Worm (Caenorhabditis elegans) whole organism, L1 larva: ENCODE measurements around the gene ZK686.6.

Experiments
- C04F5.9 ChIP-seq: sonication (generic microtip); optimal IDR thresholded peaks from 2 replicates; lab custom pipeline; 2016; ENCODE audit warnings: missing genetic modification characterization, missing compliant biosample characterization
- F16B12.6 ChIP-seq: fragments of 150-350 bp; optimal IDR thresholded peaks from 2 replicates; lab custom pipeline; 2014; ENCODE audit warnings: missing biosample characterization, missing genetic modification characterization
- Y116A8C.19 ChIP-seq: sonication (generic microtip); optimal IDR thresholded peaks from 2 replicates; lab custom pipeline; 2016; ENCODE audit warnings: missing compliant biosample characterization, missing genetic modification characterization, borderline replicate concordance
- ceh-88 ChIP-seq: fragments of 200-800 bp; sonication (Bioruptor generic); IDR thresholded peaks from 2 replicates; pipeline ENCODE4 v1.3.6; 2022; ENCODE audit warnings: missing genetic modification characterization, missing compliant biosample characterization
- dpl-1 ChIP-seq, 3 experiments: fragments of 150-350 bp in 2 of 3; sonication (generic microtip) in 1 of 3; optimal IDR thresholded peaks; 2 replicates each; lab custom pipeline; 2014 to 2017; ENCODE audit warnings: missing biosample characterization in 3 of 3, missing genetic modification characterization in 3 of 3, missing genetic modification reagents in 3 of 3
- dsc-1 ChIP-seq: sonication (generic microtip); optimal IDR thresholded peaks from 2 replicates; lab custom pipeline; 2016; ENCODE audit warnings: mild to moderate bottlenecking, missing genetic modification characterization, missing compliant biosample characterization
- efl-1 ChIP-seq, 4 experiments: fragments of 150-350 bp; optimal IDR thresholded peaks in 3 of 4; peaks in 1 of 4; 1 replicate in 1 of 4; 2 replicates in 3 of 4; lab custom pipeline; 2014; ENCODE audit warnings: missing biosample characterization in 2 of 4, missing genetic modification characterization in 2 of 4, missing genetic modification reagents in 2 of 4
- egl-27 ChIP-seq, 2 experiments: fragments of 150-350 bp in 1 of 2; sonication (generic microtip); optimal IDR thresholded peaks; 3 replicates each; lab custom pipeline; 2017 to 2018; ENCODE audit warnings: missing biosample characterization in 2 of 2, missing genetic modification characterization in 2 of 2, missing genetic modification reagents in 2 of 2
- elt-3 ChIP-seq, 6 experiments: fragments of 150-350 bp in 1 of 6; sonication (generic microtip); optimal IDR thresholded peaks; 2 replicates each; lab custom pipeline; 2017 to 2018; ENCODE audit warnings: missing biosample characterization in 6 of 6, missing genetic modification characterization in 6 of 6, inconsistent platforms in 1 of 6
- hlh-4 ChIP-seq: sonication (generic microtip); optimal IDR thresholded peaks from 2 replicates; lab custom pipeline; 2016; ENCODE audit warnings: mild to moderate bottlenecking, missing genetic modification characterization, missing compliant biosample characterization
- jun-1 ChIP-seq: fragments of 150-350 bp; optimal IDR thresholded peaks from 2 replicates; lab custom pipeline; 2014; ENCODE audit warnings: missing biosample characterization, missing genetic modification reagents, missing genetic modification characterization
- lin-39 ChIP-seq: fragments of 150-350 bp; optimal IDR thresholded peaks from 2 replicates; lab custom pipeline; 2014; ENCODE audit warnings: missing biosample characterization, missing genetic modification reagents, missing genetic modification characterization
- lir-3 ChIP-seq: sonication (generic microtip); optimal IDR thresholded peaks from 2 replicates; lab custom pipeline; 2016; ENCODE audit warnings: mild to moderate bottlenecking, missing genetic modification characterization, moderate library complexity, missing compliant biosample characterization; ENCODE audit not compliant: poor library complexity
- lsy-2 ChIP-seq, 2 experiments: fragments of 150-350 bp; optimal IDR thresholded peaks; 2 replicates each; lab custom pipeline; 2014; ENCODE audit warnings: missing biosample characterization in 2 of 2, missing genetic modification characterization in 2 of 2
- nhr-12 ChIP-seq: sonication (generic microtip); optimal IDR thresholded peaks from 2 replicates; lab custom pipeline; 2017; ENCODE audit warnings: missing biosample characterization, missing genetic modification characterization
- nhr-19 ChIP-seq: fragments of 200-800 bp; sonication (Bioruptor generic); conservative IDR thresholded peaks from 2 replicates; pipeline ENCODE4 v1.3.6; 2022; ENCODE audit warnings: missing genetic modification characterization, missing compliant biosample characterization
- nhr-71 ChIP-seq: sonication (generic microtip); optimal IDR thresholded peaks from 2 replicates; lab custom pipeline; 2016; ENCODE audit warnings: mild to moderate bottlenecking, missing genetic modification characterization, moderate library complexity, missing compliant biosample characterization
- nhr-84 ChIP-seq: sonication (generic microtip); optimal IDR thresholded peaks from 2 replicates; lab custom pipeline; 2017; ENCODE audit warnings: missing biosample characterization, missing genetic modification characterization
- nhr-85 ChIP-seq: sonication (generic microtip); peaks from one replicate; lab custom pipeline; 2016; ENCODE audit warnings: missing genetic modification characterization, inconsistent platforms, missing compliant biosample characterization
- nhr-90 ChIP-seq: sonication (generic microtip); optimal IDR thresholded peaks from 2 replicates; lab custom pipeline; 2016; ENCODE audit warnings: mild to moderate bottlenecking, missing genetic modification characterization, missing compliant biosample characterization; ENCODE audit not compliant: poor library complexity
- skn-1 ChIP-seq: fragments of 150-350 bp; optimal IDR thresholded peaks from 2 replicates; lab custom pipeline; 2014; ENCODE audit warnings: missing biosample characterization, missing genetic modification characterization
- sox-4 ChIP-seq: sonication (generic microtip); optimal IDR thresholded peaks from 2 replicates; lab custom pipeline; 2016; ENCODE audit warnings: missing genetic modification characterization, missing compliant biosample characterization
- swsn-7 ChIP-seq: sonication (generic microtip); optimal IDR thresholded peaks from 2 replicates; lab custom pipeline; 2016; ENCODE audit warnings: missing genetic modification characterization, missing compliant biosample characterization
- tlp-1 ChIP-seq: fragments of 150-350 bp; optimal IDR thresholded peaks from 2 replicates; lab custom pipeline; 2014; ENCODE audit warnings: missing biosample characterization, missing genetic modification characterization
- unc-86 ChIP-seq: sonication (generic microtip); optimal IDR thresholded peaks from 2 replicates; lab custom pipeline; 2016; ENCODE audit warnings: missing genetic modification characterization, missing compliant biosample characterization
- unc-98 ChIP-seq: fragments of 200-800 bp; sonication (Bioruptor generic); IDR thresholded peaks from 2 replicates; pipeline ENCODE4 v1.3.6; 2022; ENCODE audit warnings: missing genetic modification characterization, missing compliant biosample characterization
- zip-4 ChIP-seq: fragments of 200-800 bp; sonication (Bioruptor generic); optimal IDR thresholded peaks from 2 replicates; lab custom pipeline; 2018; ENCODE audit warnings: mild to moderate bottlenecking, missing genetic modification characterization, moderate library complexity, missing compliant biosample characterization

The ZK686.6 gene

DNA sequence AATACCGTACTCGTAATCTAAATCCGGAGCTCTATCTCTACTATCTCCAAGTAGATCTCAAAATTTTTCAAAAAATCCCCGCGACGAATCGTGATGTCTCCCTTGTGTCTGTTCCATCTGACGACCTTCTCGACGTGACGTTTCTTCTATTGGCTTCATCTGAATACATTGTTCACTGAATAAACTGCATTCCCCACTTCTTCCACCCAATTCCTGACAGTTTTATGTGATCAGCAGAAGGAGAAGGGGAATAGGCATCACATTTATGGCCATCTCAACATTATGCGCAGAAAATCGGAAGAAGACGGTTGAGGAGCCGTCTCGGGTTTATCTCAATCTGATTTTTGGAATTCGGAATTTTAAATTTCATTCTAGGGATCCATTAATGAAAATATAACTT lies 46.2 kb upstream of the ZK686.6 start:
- TF ChIP-seq nhr-19 (GFP tag; lab: Robert Waterston, UW): no peak
- no peak for TF ChIP-seq lin-39 (tag; lab: Kevin White, UChicago)
- no peak for TF ChIP-seq skn-1 (tag; lab: Kevin White, UChicago)
- no peak for TF ChIP-seq Y116A8C.19 (tag; lab: Kevin White, UChicago)
- no peak for TF ChIP-seq unc-86 (tag; lab: Kevin White, UChicago)
- TF ChIP-seq nhr-12 (tag; lab: Kevin White, UChicago): no peak
- no peak for TF ChIP-seq lir-3 (tag; lab: Kevin White, UChicago)

DNA sequence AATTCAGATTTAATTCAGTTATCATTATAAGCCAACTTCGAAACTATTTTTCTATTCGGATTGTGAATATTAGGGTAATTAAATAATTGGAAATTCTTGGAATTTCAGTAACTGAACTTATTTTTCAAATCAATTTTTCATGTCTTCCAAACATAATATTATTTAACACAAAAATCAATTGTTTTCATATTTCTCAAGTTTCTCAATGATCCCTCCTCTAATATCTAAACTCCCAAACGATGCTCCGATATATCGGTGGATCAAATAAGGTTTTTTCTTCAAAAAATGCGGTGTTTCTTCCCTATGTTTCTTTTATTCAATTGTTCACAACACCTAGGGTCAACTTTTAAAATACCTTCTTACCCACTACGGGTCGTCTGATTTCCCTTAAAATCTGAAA lies 43.7 kb upstream of the ZK686.6 start:
- TF ChIP-seq unc-86 (tag; lab: Kevin White, UChicago) (no peak), dpl-1 (GFP tag; optimal IDR thresholded peaks at IDR 0.05; lab: Kevin White, UChicago) (peak in 1 of 3 experiments; percentile 99), efl-1 (optimal IDR thresholded peaks at IDR 0.05; lab: Kevin White, UChicago) (no peak), efl-1 (GFP tag; optimal IDR thresholded peaks at IDR 0.05 in 1 of 2; lab: Kevin White, UChicago) (peak in 1 of 2 experiments; percentile 54), nhr-84 (tag; lab: Kevin White, UChicago) (no peak), C04F5.9 (tag; lab: Kevin White, UChicago) (no peak)

DNA sequence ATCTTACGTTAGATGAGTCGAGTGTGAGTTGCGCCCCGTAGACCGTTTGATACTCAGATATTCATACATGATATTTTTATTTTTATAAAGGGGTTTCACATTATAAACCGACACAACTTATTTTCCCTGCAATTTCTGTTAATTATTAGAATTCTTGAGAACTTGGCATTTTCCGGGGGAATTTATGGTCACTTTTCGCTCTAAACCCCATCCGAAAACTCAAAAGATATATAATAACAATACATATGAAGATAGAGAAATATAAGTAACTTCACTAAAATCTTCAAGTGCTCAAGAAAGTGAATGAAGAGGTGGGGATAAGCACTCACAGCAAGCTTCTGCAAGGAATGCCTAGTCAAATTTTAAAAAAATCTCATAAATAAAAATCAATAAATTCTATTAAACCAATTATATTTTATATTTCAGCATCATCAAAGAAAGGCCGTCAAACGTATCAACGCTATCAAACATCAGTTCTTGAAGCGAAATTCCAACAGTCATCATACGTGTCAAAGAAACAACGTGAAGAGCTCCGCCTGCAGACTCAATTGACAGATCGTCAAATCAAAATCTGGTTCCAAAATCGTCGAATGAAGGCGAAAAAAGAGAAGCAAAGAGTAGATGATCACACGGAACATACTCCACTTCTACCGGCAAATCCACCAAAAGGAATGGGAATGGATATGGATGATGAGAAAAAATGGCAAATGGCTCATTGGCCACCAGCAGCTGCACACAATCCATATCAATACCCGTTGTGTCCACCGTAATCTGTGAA lies 43.0 kb upstream of the ZK686.6 start:
- peak; percentile 3 for TF ChIP-seq nhr-85 (tag; lab: Kevin White, UChicago)
- peak in 1 of 3 experiments; percentile 82 for TF ChIP-seq dpl-1 (GFP tag; optimal IDR thresholded peaks at IDR 0.05; lab: Kevin White, UChicago)
- TF ChIP-seq unc-98 (GFP tag; lab: Robert Waterston, UW): no peak

DNA sequence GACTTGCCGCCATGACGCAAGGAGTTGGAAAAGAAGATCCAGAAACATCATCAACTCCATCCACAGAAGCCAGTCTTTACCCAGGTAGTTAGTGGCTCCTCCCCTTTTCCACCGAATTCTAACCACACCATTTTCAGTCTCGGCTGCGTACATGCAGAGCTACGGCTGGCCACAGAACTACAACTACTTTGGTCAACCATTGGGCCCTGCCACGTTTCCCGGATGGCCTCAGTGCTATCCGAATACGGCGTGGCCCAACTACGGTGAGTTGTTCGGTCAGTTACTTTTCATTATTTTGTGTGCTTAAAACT lies 42.2 kb upstream of the ZK686.6 start:
- TF ChIP-seq ceh-88 (GFP tag; lab: Robert Waterston, UW): no peak
- TF ChIP-seq swsn-7: no peak
- TF ChIP-seq nhr-71 (tag; lab: Kevin White, UChicago): no peak
- no peak for TF ChIP-seq dsc-1 (tag; lab: Kevin White, UChicago)
- TF ChIP-seq, all 84 proteins: peak for 0

DNA sequence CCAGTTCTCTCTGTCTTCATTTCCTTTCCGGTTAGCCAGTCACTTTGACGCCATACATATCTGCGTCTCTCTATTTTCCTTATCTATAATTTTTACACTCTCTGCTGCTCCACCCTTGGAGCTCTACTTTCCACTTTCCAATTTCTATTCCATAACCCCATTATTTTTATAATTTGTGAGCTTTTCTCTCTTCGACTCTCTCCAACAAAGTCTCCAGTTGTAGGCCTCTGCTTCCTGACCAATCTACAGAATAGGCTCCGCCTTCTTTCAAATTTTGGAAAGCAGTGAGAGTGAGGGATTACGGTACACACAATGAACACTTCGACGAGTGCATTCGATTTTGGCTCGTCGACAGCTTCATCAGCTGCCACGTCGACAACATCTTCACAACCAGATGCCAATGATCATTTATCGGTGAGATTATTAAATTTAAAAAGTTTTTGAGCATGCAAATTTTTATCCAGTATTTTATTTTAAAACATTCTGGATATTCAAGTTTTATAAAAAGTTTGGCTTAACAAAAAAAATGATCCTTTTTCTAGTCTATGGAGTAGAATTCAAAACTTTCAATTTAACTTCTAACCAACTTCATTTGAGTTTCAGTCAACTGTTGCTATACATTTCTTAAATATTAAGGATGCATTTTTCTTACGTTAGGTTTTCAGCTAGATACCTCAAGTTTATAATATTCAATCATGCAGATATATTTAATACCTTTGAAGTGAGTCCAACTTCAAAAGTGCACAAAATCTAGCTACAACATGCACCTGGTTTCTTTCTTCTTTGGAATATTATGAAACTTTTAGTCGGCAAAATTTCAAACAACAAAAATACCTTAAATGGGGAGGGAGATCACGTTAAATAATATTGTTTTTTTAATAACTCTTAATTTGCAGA lies 41.6 kb upstream of the ZK686.6 start, which contains the start of gene egl-5:
Gene egl-5, plus strand, starts transcription at position 216 of the 897 bp plus-strand sequence.
- TF ChIP-seq dpl-1 (GFP tag; optimal IDR thresholded peaks at IDR 0.05; lab: Kevin White, UChicago): peak in 1 of 3 experiments; percentile 99
- TF ChIP-seq egl-27 (tag; optimal IDR thresholded peaks at IDR 0.05; lab: Kevin White, UChicago): no peak
- TF ChIP-seq tlp-1 (tag; lab: Kevin White, UChicago): no peak
- no peak for TF ChIP-seq jun-1 (tag; lab: Kevin White, UChicago)
- no peak for TF ChIP-seq nhr-90 (tag; lab: Kevin White, UChicago)
- no peak for TF ChIP-seq C04F5.9 (tag; lab: Kevin White, UChicago)
- TF ChIP-seq nhr-85 (tag; lab: Kevin White, UChicago): peak; percentile 31
- no peak for TF ChIP-seq F16B12.6 (tag; lab: Kevin White, UChicago)
- TF ChIP-seq hlh-4 (tag; lab: Kevin White, UChicago): no peak
- no peak for TF ChIP-seq zip-4 (GFP tag; lab: Kevin White, UChicago)
- no peak for TF ChIP-seq sox-4 (tag; lab: Kevin White, UChicago)
- TF ChIP-seq elt-3 (tag; optimal IDR thresholded peaks at IDR 0.05; lab: Kevin White, UChicago): no peak
- TF ChIP-seq lsy-2 (tag; optimal IDR thresholded peaks at IDR 0.05; lab: Kevin White, UChicago): peak in 1 of 2 experiments; percentile 20
